Fruit fly (Drosophila melanogaster): ENCODE measurements around the gene Vti1b.

The Vti1b gene

DNA sequence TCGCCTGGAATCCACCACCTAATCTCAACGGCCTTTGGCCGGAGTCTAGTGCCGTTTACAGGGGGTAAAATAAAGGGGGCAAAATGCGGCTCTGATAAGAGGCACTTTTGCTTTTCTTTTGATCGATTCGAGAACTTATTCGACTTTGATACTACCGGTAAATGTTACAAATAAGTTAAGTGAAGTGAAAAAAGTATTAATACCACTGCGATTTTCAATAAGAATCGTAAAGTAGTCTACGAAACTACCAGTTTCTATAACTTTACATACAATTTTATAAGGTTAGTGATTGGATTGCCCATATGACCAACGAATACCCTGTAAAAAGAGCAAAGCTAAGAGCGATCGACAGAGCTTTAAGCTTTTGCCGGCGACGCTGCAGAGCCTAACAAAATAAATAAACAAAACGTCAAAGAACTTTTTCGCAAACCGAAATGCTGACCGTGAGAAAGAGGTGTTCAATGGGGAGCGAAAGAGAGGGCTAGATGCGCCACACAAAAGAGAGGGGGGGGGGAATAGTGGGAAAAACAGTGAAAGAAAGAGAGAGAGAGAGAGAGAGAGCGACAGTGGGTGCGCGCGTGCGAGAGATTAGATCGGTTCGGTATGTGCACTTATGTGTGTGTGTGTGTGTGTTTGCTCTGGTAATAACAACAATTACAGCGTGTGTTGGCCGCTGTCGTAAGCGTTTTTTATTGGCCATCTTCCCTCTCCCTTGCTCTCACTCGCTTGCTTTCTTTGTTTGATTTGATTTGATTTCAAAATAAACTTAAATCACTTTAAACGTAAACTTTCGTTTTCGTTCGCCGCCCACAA, 40.0 kb downstream of the Vti1b start:
- TF ChIP-seq CG17801 (GFP tag; optimal IDR thresholded peaks at IDR 0.05; ENCODE audit: partially characterized antibody): peak; percentile 53

DNA sequence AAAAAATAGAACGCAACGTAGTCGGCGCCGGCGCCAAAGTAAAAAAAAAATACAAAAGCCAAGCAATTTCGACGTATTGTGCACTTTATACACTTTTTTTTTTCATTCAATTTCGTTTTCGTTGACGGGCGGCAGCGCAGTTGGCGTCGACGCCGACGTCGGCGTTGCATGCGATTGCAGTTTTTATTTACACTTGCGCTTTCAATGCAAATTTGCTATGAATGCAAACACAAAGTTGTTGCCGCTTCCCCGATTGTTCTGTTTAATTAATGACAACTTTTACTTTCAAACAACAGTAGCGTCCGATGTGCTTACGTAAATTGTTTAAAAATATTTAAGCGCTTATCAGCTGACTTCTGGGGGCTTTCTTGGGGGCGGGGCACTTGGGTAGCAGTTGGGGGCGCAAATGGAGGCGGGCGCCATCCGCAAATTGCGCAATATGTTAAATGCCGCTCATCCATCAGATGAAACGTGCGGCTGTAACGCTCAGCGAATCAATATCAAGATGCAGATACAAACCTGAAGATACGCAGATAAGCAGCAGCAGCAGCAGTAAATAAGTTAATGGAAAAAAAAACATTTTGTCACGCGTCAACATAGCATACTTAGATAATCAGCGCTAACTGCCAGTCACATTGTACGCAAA, 41.5 kb downstream of the Vti1b start:
- TF ChIP-seq CG17801 (GFP tag; optimal IDR thresholded peaks at IDR 0.05; ENCODE audit: partially characterized antibody): no peak

DNA sequence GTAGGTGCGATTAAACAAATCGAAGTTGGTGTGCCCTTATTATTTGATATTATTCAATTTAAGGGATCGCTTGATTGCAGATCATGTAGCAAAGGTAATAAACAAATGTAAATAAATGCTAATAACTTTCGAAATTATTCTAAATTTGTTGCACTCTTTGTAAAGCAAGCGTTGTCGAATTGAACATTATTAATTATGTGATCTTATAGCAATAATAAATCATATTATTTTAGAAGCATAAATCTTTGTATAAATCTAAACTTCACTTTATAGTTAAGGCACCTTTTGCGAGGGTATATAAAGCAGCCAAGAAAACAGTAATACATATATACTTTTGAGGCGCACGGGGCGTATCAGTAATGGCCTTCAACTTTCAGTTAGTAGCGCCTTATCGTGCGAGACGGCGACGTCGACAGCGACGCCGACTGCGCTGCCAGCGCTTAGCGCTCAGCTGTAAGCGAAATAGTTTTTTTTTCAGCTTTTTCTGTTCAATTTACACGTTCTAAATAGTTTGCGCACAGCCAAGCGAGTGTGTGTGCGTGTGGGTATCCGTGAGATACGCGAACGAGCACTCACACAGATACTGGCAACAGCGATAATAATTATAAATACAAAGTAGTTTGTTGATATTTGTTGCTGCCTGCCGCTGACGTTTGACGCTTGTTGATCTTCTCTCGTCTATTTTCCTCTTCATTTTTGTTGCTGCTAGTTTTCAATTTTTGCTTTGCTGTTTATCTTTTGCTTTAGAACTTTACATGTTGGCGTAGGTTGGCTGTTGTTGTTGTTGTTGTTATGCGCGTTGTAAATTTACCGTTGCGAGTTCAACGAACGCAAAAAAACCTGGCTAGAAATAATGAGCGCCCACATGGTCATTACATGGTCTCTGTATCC, 42.3 kb downstream of the Vti1b start:
- TF ChIP-seq CG17801 (GFP tag; optimal IDR thresholded peaks at IDR 0.05; ENCODE audit: partially characterized antibody): no peak

DNA sequence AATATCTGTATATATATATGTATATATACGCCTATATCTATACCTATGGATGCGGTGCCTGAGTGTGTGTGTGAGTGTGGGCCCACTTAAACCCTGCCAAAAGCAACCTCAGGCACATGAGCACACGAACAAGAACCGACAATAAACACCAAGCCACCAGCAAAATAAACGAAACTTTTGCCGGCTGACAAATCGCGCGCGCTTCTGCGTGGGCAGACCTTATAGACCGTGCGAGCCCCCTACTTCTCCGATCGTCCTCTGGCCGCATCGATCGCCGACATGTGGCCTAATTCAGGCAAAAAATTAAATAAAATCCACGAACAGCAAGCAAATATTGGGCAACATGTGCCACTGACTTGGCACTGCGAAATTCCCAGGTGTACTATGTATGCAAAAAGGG, 46.4 kb downstream of the Vti1b start:
- no peak for TF ChIP-seq CG17801 (GFP tag; optimal IDR thresholded peaks at IDR 0.05; ENCODE audit: partially characterized antibody)

DNA sequence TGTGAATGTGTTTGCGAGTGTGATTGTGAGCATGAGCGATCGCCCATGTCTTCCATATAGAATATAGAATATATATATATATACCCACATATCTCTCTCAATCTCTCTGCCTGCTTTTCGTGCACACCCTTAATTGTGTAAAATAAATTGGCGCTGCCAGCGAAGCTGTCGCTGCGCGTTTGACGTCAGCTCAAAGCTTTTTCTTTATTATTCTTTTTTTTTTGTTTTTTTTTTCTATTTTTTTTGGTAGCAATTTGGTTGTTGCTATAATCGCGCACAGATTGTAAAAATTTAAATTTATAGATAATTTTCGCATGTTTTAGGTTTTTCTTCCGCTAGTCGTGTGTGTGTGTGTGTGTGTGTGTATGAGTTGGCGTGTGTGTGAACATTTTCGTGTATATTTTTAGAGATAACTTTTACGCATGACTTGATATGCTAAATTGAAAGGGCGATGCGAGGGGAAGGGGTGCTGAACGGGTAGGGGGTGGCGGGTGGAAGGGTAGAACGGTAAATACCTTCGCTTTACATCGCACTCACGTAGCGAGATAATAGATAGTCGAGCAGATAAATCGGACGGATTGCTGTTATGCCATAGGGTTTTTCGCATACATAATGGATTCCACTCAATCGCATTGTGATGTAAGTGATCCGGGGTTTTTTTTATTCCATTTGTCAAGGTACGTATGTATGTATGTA, 48.5 kb downstream of the Vti1b start:
- no peak for TF ChIP-seq CG17801 (GFP tag; optimal IDR thresholded peaks at IDR 0.05; ENCODE audit: partially characterized antibody)

DNA sequence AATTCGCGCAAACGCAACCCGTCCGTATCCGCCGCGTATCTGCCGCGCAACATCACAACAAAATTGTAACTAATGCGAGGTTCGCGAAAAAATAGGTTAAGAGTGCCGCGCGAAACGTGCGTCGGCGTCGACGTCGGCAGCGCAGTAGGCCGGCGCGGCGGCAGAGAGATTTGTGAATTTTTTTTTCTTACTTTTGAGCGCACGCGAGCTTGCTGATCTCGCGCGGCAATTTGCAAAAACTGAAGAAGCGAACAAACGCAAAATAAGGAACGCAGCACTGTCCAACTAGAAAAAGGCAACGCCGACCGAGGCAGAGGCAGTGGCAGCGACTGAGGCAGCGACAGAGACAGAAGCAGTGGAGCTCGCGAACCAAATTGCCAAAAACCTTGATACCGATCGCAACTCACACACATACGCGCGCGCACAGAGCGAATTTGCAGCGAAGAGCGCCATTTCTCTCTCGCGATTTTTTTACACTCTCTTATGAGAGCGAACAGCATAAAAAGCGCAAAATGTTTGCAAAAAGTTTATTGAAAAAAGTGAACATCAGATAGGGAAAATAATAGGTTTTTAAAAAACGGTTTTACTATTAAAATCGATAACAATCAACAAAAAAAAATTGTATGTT, 50.5 kb downstream of the Vti1b start:
- TF ChIP-seq CG17801 (GFP tag; optimal IDR thresholded peaks at IDR 0.05; ENCODE audit: partially characterized antibody): no peak

DNA sequence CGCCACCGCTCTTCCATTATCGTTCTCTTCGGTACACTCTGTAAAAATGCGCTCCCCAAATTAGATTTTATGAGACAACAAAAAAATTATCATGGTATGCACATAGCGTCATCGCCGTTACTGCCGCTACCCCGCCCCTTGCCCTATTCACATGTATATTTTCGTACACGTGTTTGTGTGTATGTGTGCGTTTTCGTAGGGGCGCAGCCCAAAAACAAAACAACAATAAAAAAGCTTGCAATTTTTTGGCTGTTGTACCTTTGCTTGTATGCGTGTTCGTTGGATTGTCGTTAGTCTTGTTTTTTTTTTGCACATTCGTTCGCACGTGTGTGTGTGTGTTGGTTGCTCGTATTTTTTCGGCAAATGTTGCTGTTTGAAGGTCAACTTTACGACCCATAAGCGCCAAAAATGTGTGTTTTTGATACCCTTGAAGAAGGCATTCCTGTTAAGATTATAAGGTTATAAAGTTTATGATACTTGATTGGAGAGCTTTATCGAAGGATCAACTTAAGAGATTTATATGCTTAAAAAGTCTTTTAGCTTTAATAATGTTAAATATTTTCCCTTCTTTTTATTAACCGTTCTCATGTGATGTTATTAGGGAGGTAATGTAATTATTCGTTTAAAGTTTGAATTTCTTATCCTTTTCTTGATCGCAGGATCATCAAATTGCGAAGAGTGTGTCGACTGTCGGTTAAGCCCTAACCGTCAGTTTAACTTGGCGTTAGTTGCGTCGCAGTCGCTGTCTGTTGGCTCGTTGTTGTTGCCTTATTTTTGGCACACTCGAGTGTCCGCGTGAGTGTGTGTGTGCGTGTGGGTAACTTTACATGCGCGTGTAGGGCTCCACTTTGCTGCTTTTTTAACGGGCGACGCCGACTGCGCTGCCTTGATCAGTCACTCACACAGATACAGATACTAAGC, 51.5 kb downstream of the Vti1b start:
- peak; percentile 6 for TF ChIP-seq CG17801 (GFP tag; optimal IDR thresholded peaks at IDR 0.05; ENCODE audit: partially characterized antibody)

DNA sequence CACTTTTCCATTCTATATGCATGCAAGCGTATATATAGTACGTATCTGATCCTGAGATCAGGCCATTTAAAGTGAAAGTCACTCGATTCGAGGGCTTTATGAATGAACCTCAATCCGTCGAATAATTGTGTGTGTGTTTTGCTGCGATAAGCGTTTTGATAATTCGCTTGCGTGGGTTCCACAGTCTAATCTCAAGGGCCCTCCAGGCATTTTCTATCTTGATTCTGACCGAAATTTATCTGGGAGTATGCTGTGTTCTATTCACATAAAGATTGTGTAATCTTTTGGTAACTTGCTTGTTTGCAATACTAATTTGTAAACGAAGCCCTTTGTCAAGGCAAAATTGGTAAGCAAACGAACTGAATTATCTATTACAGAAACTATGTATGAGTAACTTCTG, 52.4 kb downstream of the Vti1b start:
- TF ChIP-seq CG17801 (GFP tag; optimal IDR thresholded peaks at IDR 0.05; ENCODE audit: partially characterized antibody): no peak

Measured in ovary, adult (tissue).